Fruit fly (Drosophila melanogaster) whole organism, embryonic: ENCODE data around the gene AP-1-2beta.

Experiments used
- Bgb ChIP-seq: fragments of 200-800 bp; sonication (Bioruptor generic); IDR thresholded peaks from 2 replicates; pipeline ENCODE4 v1.3.6; 2022; ENCODE audit warnings: missing biosample characterization, missing genetic modification characterization; ENCODE audit not compliant: partially characterized antibody
- BtbVII ChIP-seq: fragments of 200-800 bp; sonication (Bioruptor generic); optimal IDR thresholded peaks from 3 replicates; lab custom pipeline; 2017; ENCODE audit warnings: missing biosample characterization, mild to moderate bottlenecking, missing genetic modification characterization
- CG12104 ChIP-seq: fragments of 200-800 bp; sonication (Bioruptor generic); optimal IDR thresholded peaks from 3 replicates; lab custom pipeline; 2016; ENCODE audit warnings: missing biosample characterization, missing genetic modification characterization
- CG13287 ChIP-seq: fragments of 200-800 bp; sonication (Bioruptor generic); IDR thresholded peaks from 2 replicates; pipeline ENCODE4 v1.3.6; 2022; ENCODE audit warnings: missing biosample characterization, missing genetic modification characterization; ENCODE audit not compliant: partially characterized antibody
- CG16813 ChIP-seq: fragments of 200-800 bp; sonication (Bioruptor generic); IDR thresholded peaks from 3 replicates; pipeline ENCODE4 v1.3.6; 2022; ENCODE audit warnings: missing biosample characterization, missing genetic modification characterization; ENCODE audit not compliant: partially characterized antibody
- CG17186 ChIP-seq: fragments of 200-800 bp; sonication (Bioruptor generic); optimal IDR thresholded peaks from 3 replicates; lab custom pipeline; 2017; ENCODE audit warnings: missing biosample characterization, missing genetic modification reagents, missing genetic modification characterization
- CG17385 ChIP-seq: fragments of 200-800 bp; sonication (Bioruptor generic); optimal IDR thresholded peaks from 3 replicates; lab custom pipeline; 2018; ENCODE audit warnings: missing biosample characterization, mild to moderate bottlenecking, missing genetic modification characterization
- CG1832 ChIP-seq: fragments of 200-800 bp; sonication (Bioruptor generic); optimal IDR thresholded peaks from 2 replicates; lab custom pipeline; 2017; ENCODE audit warnings: missing biosample characterization, mild to moderate bottlenecking, missing genetic modification characterization, inconsistent platforms
- CG2120 ChIP-seq: fragments of 200-800 bp; sonication (Bioruptor generic); optimal IDR thresholded peaks from 3 replicates; lab custom pipeline; 2016; ENCODE audit warnings: missing biosample characterization, missing genetic modification characterization
- CG3163 ChIP-seq: fragments of 200-800 bp; sonication (Bioruptor generic); optimal IDR thresholded peaks from 3 replicates; lab custom pipeline; 2016; ENCODE audit warnings: missing biosample characterization, missing genetic modification characterization
- CG34376 ChIP-seq: fragments of 200-800 bp; sonication (Bioruptor generic); optimal IDR thresholded peaks from 2 replicates; lab custom pipeline; 2018; ENCODE audit warnings: missing biosample characterization, mild to moderate bottlenecking, missing genetic modification characterization
- CG4730 ChIP-seq: fragments of 200-800 bp; sonication (Bioruptor generic); IDR thresholded peaks from 2 replicates; pipeline ENCODE4 v1.3.6; 2022; ENCODE audit warnings: missing biosample characterization, missing genetic modification characterization
- CG8290 ChIP-seq, 3 experiments: fragments of 200-800 bp; sonication (Bioruptor generic); optimal IDR thresholded peaks; 2 replicates each; lab custom pipeline; 2016 to 2019; ENCODE audit warnings: missing biosample characterization in 3 of 3, missing genetic modification characterization in 3 of 3, mild to moderate bottlenecking in 2 of 3, moderate library complexity in 1 of 3
- CG8478 ChIP-seq: fragments of >200 bp; optimal IDR thresholded peaks from 2 replicates; lab custom pipeline; 2018
- CHES-1-like ChIP-seq: fragments of 200-800 bp; sonication (Bioruptor generic); optimal IDR thresholded peaks from 2 replicates; lab custom pipeline; 2016; ENCODE audit warnings: missing biosample characterization, missing genetic modification characterization
- Deaf1 ChIP-seq: fragments of 200-800 bp; optimal IDR thresholded peaks from 3 replicates; lab custom pipeline; 2019; ENCODE audit warnings: missing biosample characterization, mild to moderate bottlenecking, missing genetic modification characterization, moderate library complexity
- Dip2 ChIP-seq: fragments of 200-800 bp; sonication (Bioruptor generic); IDR thresholded peaks from 2 replicates; pipeline ENCODE4 v1.3.6; 2022; ENCODE audit warnings: missing biosample characterization, missing genetic modification characterization
- Dll ChIP-seq: fragments of 200-800 bp; sonication (Bioruptor generic); IDR thresholded peaks from 4 replicates; pipeline ENCODE4 v1.3.6; 2022; ENCODE audit warnings: missing biosample characterization, missing genetic modification characterization; ENCODE audit not compliant: partially characterized antibody
- Dp ChIP-seq: fragments of 200-800 bp; sonication (Bioruptor generic); optimal IDR thresholded peaks from 2 replicates; lab custom pipeline; 2018; ENCODE audit warnings: missing biosample characterization, mild to moderate bottlenecking, missing genetic modification characterization, moderate library complexity
- Dref ChIP-seq: fragments of 200-800 bp; sonication (Bioruptor generic); IDR thresholded peaks from 2 replicates; pipeline ENCODE4 v1.3.6; 2022; ENCODE audit warnings: missing biosample characterization, missing genetic modification characterization
- E2f2 ChIP-seq: fragments of 200-800 bp; sonication (Bioruptor generic); IDR thresholded peaks from 2 replicates; pipeline ENCODE4 v1.3.6; 2022; ENCODE audit warnings: missing biosample characterization, missing genetic modification characterization
- ERR ChIP-seq: fragments of 200-800 bp; sonication (Bioruptor generic); optimal IDR thresholded peaks from 2 replicates; lab custom pipeline; 2016; ENCODE audit warnings: missing biosample characterization, missing genetic modification characterization
- Hr3 ChIP-seq: fragments of 200-800 bp; sonication (Bioruptor generic); optimal IDR thresholded peaks from 3 replicates; lab custom pipeline; 2016; ENCODE audit warnings: missing biosample characterization, missing genetic modification characterization
- Neu2 ChIP-seq: fragments of 200-800 bp; sonication (Bioruptor generic); optimal IDR thresholded peaks from 3 replicates; lab custom pipeline; 2016; ENCODE audit warnings: missing biosample characterization, missing genetic modification characterization, borderline replicate concordance
- Nf-YC ChIP-seq: fragments of 200-800 bp; optimal IDR thresholded peaks from 3 replicates; lab custom pipeline; 2019; ENCODE audit warnings: missing biosample characterization, mild to moderate bottlenecking, missing genetic modification characterization, moderate library complexity
- Oaz ChIP-seq: fragments of 200-800 bp; sonication (Bioruptor generic); IDR thresholded peaks from 2 replicates; pipeline ENCODE4 v1.3.6; 2022; ENCODE audit warnings: missing biosample characterization, missing genetic modification characterization
- Poxn ChIP-seq: fragments of 200-800 bp; sonication (Bioruptor generic); IDR thresholded peaks from 2 replicates; pipeline ENCODE4 v1.3.6; 2022; ENCODE audit warnings: missing biosample characterization, missing genetic modification characterization
- Trl ChIP-seq, 3 experiments: fragments of >200 bp in 2 of 3; fragments of 200-800 bp in 1 of 3; sonication (Bioruptor generic) in 1 of 3; optimal IDR thresholded peaks; 2 replicates in 1 of 3; 3 replicates in 2 of 3; lab custom pipeline; 2016 to 2017; ENCODE audit warnings: missing biosample characterization in 1 of 3, missing genetic modification characterization in 1 of 3
- ac ChIP-seq: fragments of 200-800 bp; sonication (Bioruptor generic); optimal IDR thresholded peaks from 3 replicates; lab custom pipeline; 2017; ENCODE audit warnings: missing biosample characterization, mild to moderate bottlenecking, missing genetic modification characterization
- amos ChIP-seq: fragments of 200-800 bp; sonication (Bioruptor generic); IDR thresholded peaks from 2 replicates; pipeline ENCODE4 v1.3.6; 2022; ENCODE audit warnings: missing biosample characterization, missing genetic modification characterization; ENCODE audit not compliant: partially characterized antibody
- ci ChIP-seq: fragments of 200-800 bp; sonication (Bioruptor generic); IDR thresholded peaks from 3 replicates; pipeline ENCODE4 v1.3.6; 2022; ENCODE audit warnings: missing biosample characterization, missing genetic modification characterization
- danr ChIP-seq: fragments of 200-800 bp; sonication (Bioruptor generic); IDR thresholded peaks from 2 replicates; pipeline ENCODE4 v1.3.6; 2022; ENCODE audit warnings: missing biosample characterization, missing genetic modification characterization
- emc ChIP-seq: fragments of 200-800 bp; sonication (Bioruptor generic); optimal IDR thresholded peaks from 2 replicates; lab custom pipeline; 2016; ENCODE audit warnings: missing biosample characterization, missing genetic modification characterization
- ewg ChIP-seq: fragments of 200-800 bp; sonication (Bioruptor generic); optimal IDR thresholded peaks from 3 replicates; lab custom pipeline; 2017; ENCODE audit warnings: mild to moderate bottlenecking, missing biosample characterization, missing genetic modification reagents, missing genetic modification characterization
- eyg ChIP-seq: fragments of 200-800 bp; sonication (Bioruptor generic); optimal IDR thresholded peaks from 3 replicates; lab custom pipeline; 2016; ENCODE audit warnings: missing biosample characterization, missing genetic modification characterization
- gcm ChIP-seq: fragments of 200-800 bp; sonication (Bioruptor generic); optimal IDR thresholded peaks from 2 replicates; lab custom pipeline; 2019; ENCODE audit warnings: missing biosample characterization, mild to moderate bottlenecking, missing genetic modification characterization, moderate library complexity
- gt ChIP-seq: fragments of 200-800 bp; sonication (Bioruptor generic); IDR thresholded peaks from 2 replicates; pipeline ENCODE4 v1.3.6; 2022; ENCODE audit warnings: missing biosample characterization, missing genetic modification characterization
- her ChIP-seq: fragments of 200-800 bp; sonication (Bioruptor generic); optimal IDR thresholded peaks from 2 replicates; lab custom pipeline; 2016; ENCODE audit warnings: missing biosample characterization, missing genetic modification characterization
- knrl ChIP-seq: fragments of 200-800 bp; sonication (Bioruptor generic); IDR thresholded peaks from 3 replicates; pipeline ENCODE4 v1.3.6; 2022; ENCODE audit warnings: missing biosample characterization, missing genetic modification characterization; ENCODE audit not compliant: partially characterized antibody
- lilli ChIP-seq: fragments of 200-800 bp; sonication (Bioruptor generic); optimal IDR thresholded peaks from 3 replicates; lab custom pipeline; 2016; ENCODE audit warnings: missing biosample characterization, missing genetic modification characterization
- lov ChIP-seq, 2 experiments: fragments of 200-800 bp in 1 of 2; fragments of >200 bp in 1 of 2; sonication (Bioruptor generic) in 1 of 2; IDR thresholded peaks in 1 of 2; optimal IDR thresholded peaks in 1 of 2; 2 replicates in 1 of 2; 3 replicates in 1 of 2; pipeline versions ENCODE4 v1.3.6 to Lab custom; 2017 to 2022; ENCODE audit warnings: missing biosample characterization in 1 of 2, missing genetic modification characterization in 1 of 2
- peb ChIP-seq: fragments of 200-800 bp; sonication (Bioruptor generic); IDR thresholded peaks from 2 replicates; pipeline ENCODE4 v1.3.6; 2022; ENCODE audit warnings: missing biosample characterization, missing genetic modification characterization
- pfk ChIP-seq: fragments of 200-800 bp; sonication (Bioruptor generic); optimal IDR thresholded peaks from 2 replicates; lab custom pipeline; 2018; ENCODE audit warnings: missing biosample characterization, mild to moderate bottlenecking, missing genetic modification characterization, moderate library complexity
- pho ChIP-seq: fragments of 200-800 bp; sonication (Bioruptor generic); optimal IDR thresholded peaks from 2 replicates; lab custom pipeline; 2016; ENCODE audit warnings: missing biosample characterization, missing genetic modification characterization
- pzg ChIP-seq: fragments of 200-800 bp; sonication (Bioruptor generic); optimal IDR thresholded peaks from 3 replicates; lab custom pipeline; 2018; ENCODE audit warnings: missing biosample characterization, mild to moderate bottlenecking, missing genetic modification characterization, moderate library complexity
- slp2 ChIP-seq: fragments of 200-800 bp; sonication (Bioruptor generic); optimal IDR thresholded peaks from 2 replicates; lab custom pipeline; 2016; ENCODE audit warnings: missing biosample characterization, missing genetic modification characterization
- stc ChIP-seq: fragments of 200-800 bp; sonication (Bioruptor generic); IDR thresholded peaks from 2 replicates; pipeline ENCODE4 v1.3.6; 2022; ENCODE audit warnings: missing biosample characterization, missing genetic modification characterization
- vnd ChIP-seq: fragments of 200-800 bp; sonication (Bioruptor generic); IDR thresholded peaks from 3 replicates; pipeline ENCODE4 v1.3.6; 2022; ENCODE audit warnings: missing biosample characterization, missing genetic modification characterization; ENCODE audit not compliant: partially characterized antibody
- zen2 ChIP-seq: fragments of 200-800 bp; sonication (Bioruptor generic); IDR thresholded peaks from 3 replicates; pipeline ENCODE4 v1.3.6; 2022; ENCODE audit warnings: missing biosample characterization, missing genetic modification characterization; ENCODE audit not compliant: partially characterized antibody

AP-1-2beta gene

dm6 chrX:19748565-19748964, 17.8 kb downstream of the AP-1-2beta start (continued):
- no peak for TF ChIP-seq Deaf1 (tag; lab: Kevin White, UChicago)
- TF ChIP-seq Dll (GFP tag; lab: Robert Waterston, UW), result peak; percentile 44; the same call in 1 of the 4 replicates
- TF ChIP-seq CG17385 (GFP tag; lab: Kevin White, UChicago), result no peak
- TF ChIP-seq CG17186, result peak; percentile 68
- no peak for TF ChIP-seq CG3163 (GFP tag; lab: Kevin White, UChicago)
- TF ChIP-seq CG13287, result peak; percentile 60
- TF ChIP-seq CG12104 (GFP tag; lab: Kevin White, UChicago), result no peak
- TF ChIP-seq pzg (GFP tag; lab: Kevin White, UChicago), result peak; percentile 82
- peak; percentile 51 for TF ChIP-seq amos (GFP tag; lab: Robert Waterston, UW)
- peak; percentile 10 for TF ChIP-seq CHES-1-like (GFP tag; lab: Kevin White, UChicago)
- TF ChIP-seq vnd (GFP tag; lab: Robert Waterston, UW), result 0 out of 3 replicates have a peak, but pooled peaks have one; percentile 17
- TF ChIP-seq pho, result peak; percentile 4
- no peak for TF ChIP-seq eyg (GFP tag; lab: Kevin White, UChicago)
- peak; percentile 97 for TF ChIP-seq E2f2
- peak; percentile 10 for TF ChIP-seq Nf-YC
- peak; percentile 93 for TF ChIP-seq Dp
- no peak for TF ChIP-seq gt (GFP tag; lab: Robert Waterston, UW)
- TF ChIP-seq emc, result no peak
- TF ChIP-seq CG8478 (lab: Kevin White, UChicago), result no peak
- TF ChIP-seq Dip2 (GFP tag; lab: Robert Waterston, UW), result no peak
- no peak for TF ChIP-seq Hr3 (GFP tag; lab: Kevin White, UChicago)
- no peak for TF ChIP-seq CG4730 (GFP tag; lab: Robert Waterston, UW)
- no peak for TF ChIP-seq Oaz (GFP tag; lab: Robert Waterston, UW)
- TF ChIP-seq gcm, result no peak
- peak; percentile 50 for TF ChIP-seq knrl
- peak; percentile 22 for TF ChIP-seq ewg (GFP tag; lab: Kevin White, UChicago)
- no peak for TF ChIP-seq Neu2
- no peak for TF ChIP-seq CG1832
- no peak for TF ChIP-seq zen2 (GFP tag; lab: Robert Waterston, UW)
- no peak for TF ChIP-seq BtbVII (GFP tag; lab: Kevin White, UChicago)
- no peak for TF ChIP-seq danr (GFP tag; lab: Robert Waterston, UW)
- peak; percentile 46 for TF ChIP-seq CG34376 (GFP tag; lab: Kevin White, UChicago)
- TF ChIP-seq peb (GFP tag; lab: Robert Waterston, UW), result no peak
- no peak for TF ChIP-seq ERR (GFP tag; lab: Kevin White, UChicago)
- TF ChIP-seq CG16813 (GFP tag; lab: Robert Waterston, UW), result peak; percentile 46; the same call in 1 of the 3 replicates
- peak; percentile 86 for TF ChIP-seq Dref (GFP tag; lab: Robert Waterston, UW)
- no peak for TF ChIP-seq Poxn (GFP tag; lab: Robert Waterston, UW)
- no peak for TF ChIP-seq CG8290 (GFP tag; optimal IDR thresholded peaks at IDR 0.05; lab: Kevin White, UChicago)
- peak in 1 of 2 experiments; percentile 28 for TF ChIP-seq CG8290 (tag; optimal IDR thresholded peaks at IDR 0.05; lab: Kevin White, UChicago)
- no peak for TF ChIP-seq lov (optimal IDR thresholded peaks at IDR 0.05; lab: Kevin White, UChicago)
- TF ChIP-seq lov (GFP tag; IDR thresholded peaks at IDR 0.05; lab: Robert Waterston, UW), result no peak
- TF ChIP-seq ci (GFP tag; lab: Robert Waterston, UW), result no peak
- no peak for TF ChIP-seq pfk (GFP tag; lab: Kevin White, UChicago)
- TF ChIP-seq slp2 (GFP tag; lab: Kevin White, UChicago), result no peak
- no peak for TF ChIP-seq Trl (optimal IDR thresholded peaks at IDR 0.05; lab: Kevin White, UChicago)
- TF ChIP-seq Trl (GFP tag; optimal IDR thresholded peaks at IDR 0.05; lab: Kevin White, UChicago), result peak; percentile 15
- TF ChIP-seq CG2120, result peak; percentile 6
- TF ChIP-seq Bgb (GFP tag; lab: Robert Waterston, UW), result peak; percentile 35; the same call in 1 of the 2 replicates
- no peak for TF ChIP-seq stc
- TF ChIP-seq her, result no peak
- peak; percentile 19 for TF ChIP-seq lilli
- no peak for TF ChIP-seq ac (GFP tag; lab: Kevin White, UChicago)
